Fruit fly (Drosophila melanogaster): Measurements from ENCODE around the gene dia.

DNA sequence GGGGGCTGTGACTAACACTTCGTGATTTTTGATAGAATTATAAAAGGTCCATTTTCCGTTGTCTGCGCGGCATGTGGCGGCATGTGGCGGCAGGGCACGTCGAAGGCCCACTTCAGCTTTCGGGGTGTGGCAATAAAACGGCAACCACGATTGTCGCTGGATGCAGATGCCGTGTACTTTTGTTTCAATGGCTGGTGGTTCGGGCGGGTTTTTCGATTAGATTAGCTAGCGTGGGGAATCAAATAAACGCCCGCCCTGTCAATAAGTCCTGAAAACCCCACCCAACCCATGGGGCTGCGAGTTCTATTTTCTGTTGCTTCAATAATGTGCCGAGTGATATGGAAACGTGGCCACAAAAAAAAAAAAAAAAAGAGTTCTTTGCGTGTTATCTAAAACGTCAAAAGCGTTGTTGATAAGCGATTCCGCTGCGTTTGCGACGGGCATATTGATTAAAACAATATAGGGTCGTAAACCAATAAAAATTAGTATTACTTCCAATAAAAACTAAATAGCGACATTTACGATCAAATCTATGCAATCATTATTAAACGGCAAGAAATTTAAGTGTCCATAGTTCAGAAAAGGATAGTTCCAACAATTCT lies 15.6 kb downstream of the dia start:
- TF ChIP-seq psq (optimal IDR thresholded peaks at IDR 0.05) (no peak), EcR (GFP tag; optimal IDR thresholded peaks at IDR 0.05) (no peak), Dll (optimal IDR thresholded peaks at IDR 0.05) (no peak)

Measured in whole organism.